Worm (Caenorhabditis elegans) whole organism, L4/young adult: Measurements from ENCODE around the gene clec-256.

ENCODE experiments used
- W03F9.2 ChIP-seq: fragments of 150-350 bp; optimal IDR thresholded peaks from 2 replicates; lab custom pipeline; 2014; ENCODE audit warnings: missing biosample characterization, missing genetic modification characterization
- dao-5 ChIP-seq: sonication (generic microtip); optimal IDR thresholded peaks from 2 replicates; lab custom pipeline; 2016; ENCODE audit warnings: missing genotype, missing genetic modification characterization, moderate library complexity, missing compliant biosample characterization
- him-1 ChIP-seq: sonication (generic microtip); optimal IDR thresholded peaks from 2 replicates; lab custom pipeline; 2016; ENCODE audit warnings: missing genotype, missing genetic modification reagents, missing genetic modification characterization, missing compliant biosample characterization

The clec-256 gene

ce11 chrV:18783474-18783873 is 12.0 kb downstream of the clec-256 start, which contains the start of gene Y17D7B.10:
Gene Y17D7B.10, plus strand, starts transcription at chrV:18783716.
- TF ChIP-seq dao-5 (no peak), W03F9.2 (tag; lab: Kevin White, UChicago) (no peak), him-1 (tag; lab: Kevin White, UChicago) (no peak)

ce11 chrV:18786694-18787093 is 15.2 kb downstream of the clec-256 start, which contains the start of gene Y17D7B.3:
Gene Y17D7B.3, minus strand, starts transcription at chrV:18786794.
- no peak for TF ChIP-seq dao-5
- no peak for TF ChIP-seq him-1 (tag; lab: Kevin White, UChicago)

- TF ChIP-seq W03F9.2 (tag; lab: Kevin White, UChicago) (no peak), him-1 (tag; lab: Kevin White, UChicago) (no peak), dao-5 (no peak)
These were observed 16.0 kb downstream of the clec-256 start, which contains the start of gene Y17D7B.2 for ce11 chrV:18787417-18787918. Gene Y17D7B.2, plus strand, starts transcription at chrV:18787739.

- TF ChIP-seq W03F9.2 (tag; lab: Kevin White, UChicago) (no peak), dao-5 (no peak), him-1 (tag; lab: Kevin White, UChicago) (no peak)
These were observed 19.2 kb downstream of the clec-256 start, which contains the start of gene nhr-231 for ce11 chrV:18790658-18791057. Gene nhr-231, plus strand, starts transcription at chrV:18790958.

ce11 chrV:18800811-18801210 is 29.3 kb downstream of the clec-256 start, which contains the start of gene nhr-170:
Gene nhr-170, minus strand, starts transcription at chrV:18800826.
- TF ChIP-seq dao-5 (no peak), him-1 (tag; lab: Kevin White, UChicago) (no peak), W03F9.2 (tag; lab: Kevin White, UChicago) (no peak)

ce11 chrV:18802077-18802476 is 30.6 kb downstream of the clec-256 start, which contains the start of gene C54E10.11:
Gene C54E10.11, minus strand, starts transcription at chrV:18802177.
- TF ChIP-seq him-1 (tag; lab: Kevin White, UChicago) (no peak), dao-5 (no peak), W03F9.2 (tag; lab: Kevin White, UChicago) (no peak)

ce11 chrV:18803260-18803659 is 31.8 kb downstream of the clec-256 start, which contains the start of gene C54E10.10:
Gene C54E10.10, minus strand, starts transcription at chrV:18803360.
- TF ChIP-seq him-1 (tag; lab: Kevin White, UChicago), result no peak

- no peak for TF ChIP-seq him-1 (tag; lab: Kevin White, UChicago)
- TF ChIP-seq dao-5, result no peak
- TF ChIP-seq W03F9.2 (tag; lab: Kevin White, UChicago), result no peak
These were observed 34.9 kb downstream of the clec-256 start, which contains the start of gene sri-10 for ce11 chrV:18806409-18806808. Gene sri-10, minus strand, starts transcription at chrV:18806509.

- TF ChIP-seq W03F9.2 (tag; lab: Kevin White, UChicago) (no peak), dao-5 (no peak), him-1 (tag; lab: Kevin White, UChicago) (no peak)
These were observed 37.1 kb downstream of the clec-256 start, which contains the start of gene C54E10.6 for ce11 chrV:18808621-18809020. Gene C54E10.6, minus strand, starts transcription at chrV:18808729.

- TF ChIP-seq him-1 (tag; lab: Kevin White, UChicago) (no peak), W03F9.2 (tag; lab: Kevin White, UChicago) (no peak), dao-5 (no peak)
These were observed 39.2 kb downstream of the clec-256 start, which contains the start of gene C54E10.3 for ce11 chrV:18810705-18811104. Gene C54E10.3, plus strand, starts transcription at chrV:18811005.

- no peak for TF ChIP-seq him-1 (tag; lab: Kevin White, UChicago)
- TF ChIP-seq dao-5, result no peak
- no peak for TF ChIP-seq W03F9.2 (tag; lab: Kevin White, UChicago)
These were observed 39.9 kb downstream of the clec-256 start, which contains the start of gene C54E10.7 for ce11 chrV:18811360-18811759. Gene C54E10.7, plus strand, starts transcription at chrV:18811660.

ce11 chrV:18819643-18820042 is 48.2 kb downstream of the clec-256 start, which contains the start of gene ncs-5:
Gene ncs-5, plus strand, starts transcription at chrV:18819766.
- TF ChIP-seq W03F9.2 (tag; lab: Kevin White, UChicago) (no peak), him-1 (tag; lab: Kevin White, UChicago) (no peak), dao-5 (no peak)

- no peak for TF ChIP-seq dao-5
- TF ChIP-seq W03F9.2 (tag; lab: Kevin White, UChicago), result no peak
- TF ChIP-seq him-1 (tag; lab: Kevin White, UChicago), result no peak
These were observed 50.1 kb downstream of the clec-256 start for ce11 chrV:18821569-18821968.
